Worm (Caenorhabditis elegans) whole organism, young adult: ENCODE measurements around the gene gakh-1.
A peak's percentile ranks its signal among the peaks of the same experiment; 100 is the strongest.

Experiments
- B0019.2 ChIP-seq: fragments of 200-800 bp; sonication (Bioruptor generic); conservative IDR thresholded peaks from 2 replicates; pipeline ENCODE4 v1.3.6; 2022; ENCODE audit warnings: missing genetic modification reagents, missing genetic modification characterization, missing compliant biosample characterization
- B0261.1 ChIP-seq: sonication (generic microtip); optimal IDR thresholded peaks from 2 replicates; lab custom pipeline; 2016; ENCODE audit warnings: mild to moderate bottlenecking, missing genetic modification characterization, moderate library complexity, missing compliant biosample characterization
- D2030.7 ChIP-seq: fragments of 200-800 bp; sonication (Bioruptor generic); IDR thresholded peaks from 2 replicates; pipeline ENCODE4 v1.3.6; 2022; ENCODE audit warnings: missing genetic modification reagents, missing genetic modification characterization, missing compliant biosample characterization
- F10E7.11 ChIP-seq: sonication (generic microtip); optimal IDR thresholded peaks from 2 replicates; lab custom pipeline; 2017; ENCODE audit warnings: mild to moderate bottlenecking, missing genetic modification characterization, moderate library complexity, missing compliant biosample characterization
- F22D6.2 ChIP-seq: sonication (generic microtip); optimal IDR thresholded peaks from 2 replicates; lab custom pipeline; 2016; ENCODE audit warnings: mild to moderate bottlenecking, missing genetic modification characterization, missing compliant biosample characterization
- F23B12.7 ChIP-seq: sonication (generic microtip); optimal IDR thresholded peaks from 2 replicates; lab custom pipeline; 2017; ENCODE audit warnings: missing genetic modification characterization, mild to moderate bottlenecking, missing compliant biosample characterization, antibody characterized with exemption, moderate library complexity; ENCODE audit not compliant: insufficient read depth
- K11D2.4 ChIP-seq: fragments of 200-800 bp; sonication (Bioruptor generic); IDR thresholded peaks from 2 replicates; pipeline ENCODE4 v1.3.6; 2022; ENCODE audit warnings: missing genetic modification reagents, missing genetic modification characterization, missing compliant biosample characterization
- T26A5.8 ChIP-seq: sonication (generic microtip); optimal IDR thresholded peaks from 2 replicates; lab custom pipeline; 2016; ENCODE audit warnings: missing genetic modification characterization, missing compliant biosample characterization
- ama-1 ChIP-seq, 3 experiments: fragments of 150-350 bp in 1 of 3; sonication (generic microtip) in 2 of 3; optimal IDR thresholded peaks; 2 replicates each; lab custom pipeline; 2014 to 2018; ENCODE audit warnings: missing biosample characterization in 2 of 3, missing genetic modification characterization in 2 of 3, missing genetic modification reagents in 2 of 3
- attf-3 ChIP-seq: fragments of 200-800 bp; sonication (Bioruptor generic); conservative IDR thresholded peaks from 2 replicates; pipeline ENCODE4 v1.3.6; 2022; ENCODE audit warnings: missing genetic modification reagents, missing genetic modification characterization, missing compliant biosample characterization
- attf-6 ChIP-seq: fragments of 200-800 bp; sonication (Bioruptor generic); IDR thresholded peaks from 2 replicates; pipeline ENCODE4 v1.3.6; 2022; ENCODE audit warnings: missing genetic modification reagents, missing genetic modification characterization, missing compliant biosample characterization
- bed-1 ChIP-seq: fragments of 200-800 bp; sonication (Bioruptor generic); IDR thresholded peaks from 2 replicates; pipeline ENCODE4 v1.3.6; 2022; ENCODE audit warnings: missing genetic modification reagents, missing genetic modification characterization, missing compliant biosample characterization
- ccch-3 ChIP-seq: fragments of 200-800 bp; sonication (Bioruptor generic); optimal IDR thresholded peaks from 2 replicates; lab custom pipeline; 2018; ENCODE audit warnings: mild to moderate bottlenecking, missing genetic modification characterization, missing compliant biosample characterization
- cebp-2 ChIP-seq: fragments of 200-800 bp; sonication (Bioruptor generic); IDR thresholded peaks from 2 replicates; pipeline ENCODE4 v1.3.6; 2022; ENCODE audit warnings: missing genetic modification characterization, missing compliant biosample characterization
- ceh-100 ChIP-seq: fragments of 200-800 bp; sonication (Bioruptor generic); IDR thresholded peaks from 2 replicates; pipeline ENCODE4 v1.3.6; 2022; ENCODE audit warnings: missing genetic modification reagents, missing genetic modification characterization, missing compliant biosample characterization
- die-1 ChIP-seq: sonication (generic microtip); optimal IDR thresholded peaks from 2 replicates; lab custom pipeline; 2016; ENCODE audit warnings: missing genotype, mild to moderate bottlenecking, missing genetic modification characterization, missing compliant biosample characterization
- dox-1 ChIP-seq: fragments of 200-800 bp; sonication (Bioruptor generic); IDR thresholded peaks from 2 replicates; pipeline ENCODE4 v1.3.6; 2022; ENCODE audit warnings: missing genetic modification reagents, missing genetic modification characterization, missing compliant biosample characterization
- efl-1 ChIP-seq: fragments of 150-350 bp; optimal IDR thresholded peaks from 2 replicates; lab custom pipeline; 2014; ENCODE audit warnings: missing biosample characterization, missing genetic modification reagents, missing genetic modification characterization
- ekl-4 ChIP-seq: fragments of 200-800 bp; sonication (Bioruptor generic); IDR thresholded peaks from 2 replicates; pipeline ENCODE4 v1.3.6; 2022; ENCODE audit warnings: missing genetic modification reagents, missing genetic modification characterization, missing compliant biosample characterization
- gei-17 ChIP-seq: fragments of 200-800 bp; sonication (Bioruptor generic); optimal IDR thresholded peaks from 2 replicates; lab custom pipeline; 2018; ENCODE audit warnings: mild to moderate bottlenecking, missing genetic modification characterization, missing compliant biosample characterization
- hlh-12 ChIP-seq: sonication (generic microtip); optimal IDR thresholded peaks from 2 replicates; lab custom pipeline; 2016; ENCODE audit warnings: missing genetic modification characterization, missing compliant biosample characterization
- hrde-1 ChIP-seq: sonication (generic microtip); optimal IDR thresholded peaks from 2 replicates; lab custom pipeline; 2016; ENCODE audit warnings: missing genetic modification characterization, mild to moderate bottlenecking, missing compliant biosample characterization, moderate library complexity, missing genotype, missing genetic modification reagents, borderline replicate concordance
- lin-26 ChIP-seq: fragments of 200-800 bp; sonication (Bioruptor generic); IDR thresholded peaks from 2 replicates; pipeline ENCODE4 v1.3.6; 2022; ENCODE audit warnings: missing genetic modification reagents, missing genetic modification characterization, missing compliant biosample characterization
- lin-54 ChIP-seq: fragments of 200-800 bp; sonication (Bioruptor generic); optimal IDR thresholded peaks from 2 replicates; lab custom pipeline; 2018; ENCODE audit warnings: mild to moderate bottlenecking, missing genetic modification characterization, missing compliant biosample characterization
- lsy-27 ChIP-seq: sonication (generic microtip); optimal IDR thresholded peaks from 2 replicates; lab custom pipeline; 2017; ENCODE audit warnings: missing genetic modification characterization, mild to moderate bottlenecking, missing compliant biosample characterization, antibody characterized with exemption, missing genotype, borderline replicate concordance; ENCODE audit not compliant: insufficient read depth
- madf-10 ChIP-seq: sonication (generic microtip); optimal IDR thresholded peaks from 2 replicates; lab custom pipeline; 2016; ENCODE audit warnings: mild to moderate bottlenecking, missing genetic modification characterization, missing compliant biosample characterization
- madf-8 ChIP-seq: fragments of 200-800 bp; sonication (Bioruptor generic); conservative IDR thresholded peaks from 2 replicates; pipeline ENCODE4 v1.3.6; 2022; ENCODE audit warnings: missing genetic modification reagents, missing genetic modification characterization, missing compliant biosample characterization
- mes-4 ChIP-seq: sonication (generic microtip); optimal IDR thresholded peaks from 2 replicates; lab custom pipeline; 2016; ENCODE audit warnings: missing genotype, missing genetic modification characterization, missing compliant biosample characterization
- nhr-179 ChIP-seq: sonication (generic microtip); optimal IDR thresholded peaks from 2 replicates; lab custom pipeline; 2016; ENCODE audit warnings: mild to moderate bottlenecking, missing genetic modification characterization, missing compliant biosample characterization
- nhr-27 ChIP-seq: fragments of 200-800 bp; sonication (Bioruptor generic); optimal IDR thresholded peaks from 2 replicates; lab custom pipeline; 2018; ENCODE audit warnings: mild to moderate bottlenecking, missing genetic modification characterization, moderate library complexity, missing compliant biosample characterization
- nhr-80 ChIP-seq: sonication (generic microtip); optimal IDR thresholded peaks from 2 replicates; lab custom pipeline; 2016; ENCODE audit warnings: missing genetic modification characterization, missing compliant biosample characterization
- nhr-90 ChIP-seq: sonication (generic microtip); optimal IDR thresholded peaks from 2 replicates; lab custom pipeline; 2016; ENCODE audit warnings: missing genotype, mild to moderate bottlenecking, missing genetic modification characterization, missing compliant biosample characterization
- pbrm-1 ChIP-seq: fragments of 200-800 bp; sonication (Bioruptor generic); IDR thresholded peaks from 2 replicates; pipeline ENCODE4 v1.3.6; 2022; ENCODE audit warnings: missing genetic modification reagents, missing genetic modification characterization, missing compliant biosample characterization
- rcor-1 ChIP-seq: fragments of 200-800 bp; sonication (Bioruptor generic); IDR thresholded peaks from 2 replicates; pipeline ENCODE4 v1.3.6; 2022; ENCODE audit warnings: missing genetic modification reagents, missing genetic modification characterization, missing compliant biosample characterization
- repo-1 ChIP-seq: sonication (generic microtip); optimal IDR thresholded peaks from 2 replicates; lab custom pipeline; 2017; ENCODE audit warnings: mild to moderate bottlenecking, missing genetic modification characterization, missing compliant biosample characterization
- sdz-38 ChIP-seq: sonication (generic microtip); optimal IDR thresholded peaks from 2 replicates; lab custom pipeline; 2016; ENCODE audit warnings: missing genotype, missing genetic modification characterization, missing compliant biosample characterization
- snpc-1.3 ChIP-seq: sonication (generic microtip); optimal IDR thresholded peaks from 2 replicates; lab custom pipeline; 2017; ENCODE audit warnings: missing genetic modification characterization, mild to moderate bottlenecking, missing compliant biosample characterization, antibody characterized with exemption, moderate library complexity, missing genotype, missing genetic modification reagents; ENCODE audit not compliant: insufficient read depth
- sptf-2 ChIP-seq: fragments of 200-800 bp; sonication (Bioruptor generic); optimal IDR thresholded peaks from 2 replicates; lab custom pipeline; 2018; ENCODE audit warnings: mild to moderate bottlenecking, missing genetic modification characterization, missing compliant biosample characterization
- tbx-9 ChIP-seq: sonication (generic microtip); optimal IDR thresholded peaks from 2 replicates; lab custom pipeline; 2016; ENCODE audit warnings: borderline replicate concordance, missing genetic modification characterization, inconsistent platforms, missing compliant biosample characterization
- tlf-1 ChIP-seq: fragments of 200-800 bp; sonication (Bioruptor generic); optimal IDR thresholded peaks from 2 replicates; lab custom pipeline; 2018; ENCODE audit warnings: mild to moderate bottlenecking, missing genetic modification characterization, missing compliant biosample characterization
- zim-3 ChIP-seq: sonication (generic microtip); optimal IDR thresholded peaks from 2 replicates; lab custom pipeline; 2017; ENCODE audit warnings: mild to moderate bottlenecking, missing genetic modification characterization, moderate library complexity, missing compliant biosample characterization
- ztf-18 ChIP-seq: sonication (generic microtip); optimal IDR thresholded peaks from 2 replicates; lab custom pipeline; 2016; ENCODE audit warnings: missing genotype, mild to moderate bottlenecking, missing genetic modification characterization, missing compliant biosample characterization
- ztf-26 ChIP-seq: sonication (generic microtip); optimal IDR thresholded peaks from 2 replicates; lab custom pipeline; 2017; ENCODE audit warnings: missing genetic modification characterization, missing compliant biosample characterization

gakh-1 gene

ce11 chrX:5794432-5794831 is 12.1 kb downstream of the gakh-1 start:
- TF ChIP-seq lsy-27 (tag; lab: Kevin White, UChicago) (no peak), sptf-2 (GFP tag; lab: Kevin White, UChicago) (no peak), B0261.1 (tag; lab: Kevin White, UChicago) (no peak), nhr-80 (tag; lab: Kevin White, UChicago) (no peak), hlh-12 (tag; lab: Kevin White, UChicago) (no peak), ccch-3 (GFP tag; lab: Kevin White, UChicago) (no peak)

DNA sequence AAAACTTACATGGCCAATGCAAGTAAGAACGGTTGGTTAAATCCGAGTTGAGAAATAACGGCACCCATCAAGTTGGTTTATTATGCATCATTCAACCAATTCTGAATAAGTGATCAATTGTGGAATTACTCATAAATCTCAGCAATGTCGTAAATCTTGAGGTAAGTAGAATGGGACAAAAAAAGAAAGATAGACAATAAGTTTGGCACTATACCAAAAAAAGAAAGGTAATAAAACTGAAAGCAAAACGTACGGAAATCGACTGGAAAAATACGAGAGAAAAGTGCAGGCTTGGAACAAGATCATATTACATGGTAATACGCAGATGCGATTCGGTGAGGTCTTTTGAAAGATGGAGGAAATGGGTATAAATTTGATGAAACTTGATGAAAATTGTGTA is 16.4 kb downstream of the gakh-1 start, which contains the start of gene F46G11.4:
F46G11.4 (minus strand) TSS at position 101 of the 400 bp plus-strand sequence.
- TF ChIP-seq pbrm-1 (GFP tag; lab: Robert Waterston, UW) = no peak
- TF ChIP-seq lin-26 = no peak
- no peak for TF ChIP-seq mes-4 (tag; lab: Kevin White, UChicago)
- no peak for TF ChIP-seq F22D6.2 (tag; lab: Kevin White, UChicago)
- no peak for TF ChIP-seq bed-1 (GFP tag; lab: Robert Waterston, UW)
- TF ChIP-seq ceh-100 (GFP tag; lab: Robert Waterston, UW) = no peak
- no peak for TF ChIP-seq D2030.7 (GFP tag; lab: Robert Waterston, UW)
- no peak for TF ChIP-seq madf-8 (GFP tag; lab: Robert Waterston, UW)
- TF ChIP-seq K11D2.4 (GFP tag; lab: Robert Waterston, UW) = no peak
- no peak for TF ChIP-seq F23B12.7
- TF ChIP-seq nhr-90 (tag; lab: Kevin White, UChicago) = no peak
- no peak for TF ChIP-seq repo-1 (tag; lab: Kevin White, UChicago)
- no peak for TF ChIP-seq snpc-1.3
- TF ChIP-seq nhr-27 (tag; lab: Kevin White, UChicago) = no peak
- no peak for TF ChIP-seq tlf-1 (GFP tag; lab: Kevin White, UChicago)
- TF ChIP-seq nhr-179 (tag; lab: Kevin White, UChicago) = no peak
- no peak for TF ChIP-seq attf-3 (GFP tag; lab: Robert Waterston, UW)

- no peak for TF ChIP-seq lsy-27 (tag; lab: Kevin White, UChicago)
- no peak for TF ChIP-seq sdz-38 (tag; lab: Kevin White, UChicago)
- no peak for TF ChIP-seq ekl-4 (GFP tag; lab: Robert Waterston, UW)
- no peak for TF ChIP-seq hlh-12 (tag; lab: Kevin White, UChicago)
- TF ChIP-seq rcor-1 (GFP tag; lab: Robert Waterston, UW) = no peak
- no peak for TF ChIP-seq F10E7.11 (tag; lab: Kevin White, UChicago)
- TF ChIP-seq attf-6 (GFP tag; lab: Robert Waterston, UW) = no peak
Observed at ce11 chrX:5799229-5799628, 16.9 kb downstream of the gakh-1 start.

ce11 chrX:5801156-5801592 is 18.9 kb downstream of the gakh-1 start:
- TF ChIP-seq cebp-2 (GFP tag; lab: Robert Waterston, UW) (peak; percentile 81; the same call in 1 of the 2 replicates), snpc-1.3 (peak; percentile 83), ztf-18 (tag; lab: Kevin White, UChicago) (peak; percentile 80), dox-1 (GFP tag; lab: Robert Waterston, UW) (peak; percentile 89), lin-54 (peak; percentile 66), tbx-9 (tag; lab: Kevin White, UChicago) (no peak), die-1 (tag; lab: Kevin White, UChicago) (peak; percentile 88), T26A5.8 (tag; lab: Kevin White, UChicago) (peak; percentile 92), B0261.1 (tag; lab: Kevin White, UChicago) (peak; percentile 99), efl-1 (GFP tag; lab: Kevin White, UChicago) (peak; percentile 21), ztf-26 (tag; lab: Kevin White, UChicago) (peak; percentile 91), madf-10 (tag; lab: Kevin White, UChicago) (peak; percentile 84), gei-17 (GFP tag; lab: Kevin White, UChicago) (peak; percentile 85), B0019.2 (GFP tag; lab: Robert Waterston, UW) (no peak), ama-1 (optimal IDR thresholded peaks at IDR 0.05; lab: Kevin White, UChicago) (no peak), ama-1 (GFP tag; optimal IDR thresholded peaks at IDR 0.05; lab: Kevin White, UChicago) (peak; percentile 69 to 82), zim-3 (tag; lab: Kevin White, UChicago) (peak; percentile 89), attf-6 (GFP tag; lab: Robert Waterston, UW) (peak; percentile 55; the same call in 1 of the 2 replicates), hrde-1 (tag; lab: Kevin White, UChicago) (peak; percentile 54)
